Fruit fly (Drosophila melanogaster): ENCODE results near the gene CG18585.
A peak's percentile ranks its signal among the peaks of the same experiment; 100 is the strongest.

CG18585 gene

dm6 chr2L:7716545-7716944, 25.7 kb upstream of the CG18585 start, which contains the start of gene CG33296:
CG33296 (minus strand) TSS chr2L:7716645.
- TF ChIP-seq D1 (tag; optimal IDR thresholded peaks at IDR 0.05) (no peak), EcR (GFP tag; optimal IDR thresholded peaks at IDR 0.05) (no peak), CG34367 (tag; optimal IDR thresholded peaks at IDR 0.05) (no peak), Snoo (tag; optimal IDR thresholded peaks at IDR 0.05) (no peak), fd96Ca (GFP tag; IDR thresholded peaks at IDR 0.05) (no peak), CG17806 (tag; optimal IDR thresholded peaks at IDR 0.05) (no peak), CG15710 (tag; optimal IDR thresholded peaks at IDR 0.05) (no peak), CG13204 (GFP tag; optimal IDR thresholded peaks at IDR 0.05) (no peak), CG12605 (GFP tag; IDR thresholded peaks at IDR 0.05) (no peak), Pif1B (GFP tag; optimal IDR thresholded peaks at IDR 0.05) (no peak), CG14655 (GFP tag; optimal IDR thresholded peaks at IDR 0.05) (no peak), CG32121 (GFP tag; IDR thresholded peaks at IDR 0.05) (no peak)

dm6 chr2L:7711034-7711685, 20.3 kb upstream of the CG18585 start:
- TF ChIP-seq CG15710 (tag; optimal IDR thresholded peaks at IDR 0.05) = no peak
- no peak for TF ChIP-seq CG13204 (GFP tag; optimal IDR thresholded peaks at IDR 0.05)
- no peak for TF ChIP-seq D1 (tag; optimal IDR thresholded peaks at IDR 0.05)
- 0 out of 3 replicates have a peak, but pooled peaks have one; percentile 18 for TF ChIP-seq CG4496 (GFP tag; IDR thresholded peaks at IDR 0.05)
- no peak for TF ChIP-seq rn (GFP tag; IDR thresholded peaks at IDR 0.05)

DNA sequence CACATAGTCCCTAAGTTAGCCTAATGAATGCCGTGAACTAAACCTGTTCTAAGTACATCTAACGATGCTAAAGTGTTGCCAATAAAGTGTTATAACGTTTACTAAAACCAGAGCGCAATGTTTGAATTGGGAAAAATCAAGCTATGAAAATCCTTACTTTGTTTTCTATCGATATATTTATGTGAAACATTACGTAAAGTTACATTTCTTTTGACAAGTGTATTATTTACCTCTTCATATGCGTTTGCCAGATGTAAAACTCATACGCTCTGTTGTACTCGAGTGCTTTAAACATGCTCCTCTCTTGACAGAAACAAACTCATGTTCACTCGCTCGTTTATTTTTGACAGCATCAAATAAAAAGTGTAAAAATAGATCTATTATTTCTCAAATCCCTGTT, 19.7 kb upstream of the CG18585 start, which contains the start of gene Ntl:
Gene Ntl (plus strand): TSS at position 301 of the 400 bp plus-strand sequence.
- TF ChIP-seq Pif1B (GFP tag; optimal IDR thresholded peaks at IDR 0.05) (no peak), gl (tag; optimal IDR thresholded peaks at IDR 0.05) (no peak), CG8301 (tag; optimal IDR thresholded peaks at IDR 0.05) (no peak), fd96Ca (GFP tag; IDR thresholded peaks at IDR 0.05) (no peak), Ets98B (GFP tag; IDR thresholded peaks at IDR 0.05) (no peak), CG17806 (tag; optimal IDR thresholded peaks at IDR 0.05) (no peak)

DNA sequence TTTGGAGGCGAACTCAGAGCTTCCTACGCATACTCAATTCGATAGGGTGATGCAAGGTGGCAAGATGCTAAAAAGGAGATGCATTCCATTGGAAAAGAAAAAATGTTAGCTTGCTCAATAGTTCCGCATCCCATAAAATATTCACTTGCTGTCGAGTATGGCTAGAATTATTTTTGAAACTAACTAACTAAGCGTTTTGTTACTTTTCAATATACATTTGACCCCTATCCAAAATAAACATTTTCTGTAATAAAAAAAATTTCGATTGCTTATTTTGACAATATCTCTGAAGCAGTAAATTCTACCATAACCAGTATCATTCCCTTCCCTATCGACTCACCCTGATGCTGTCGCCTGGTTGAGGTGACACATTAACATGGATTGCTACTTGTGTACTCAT, 12.7 kb upstream of the CG18585 start:
- peak; percentile 60 for TF ChIP-seq CG34367 (tag; optimal IDR thresholded peaks at IDR 0.05)
- TF ChIP-seq Pif1B (GFP tag; optimal IDR thresholded peaks at IDR 0.05) = peak; percentile 73
- TF ChIP-seq EcR (GFP tag; optimal IDR thresholded peaks at IDR 0.05) = no peak
- peak; percentile 38 for TF ChIP-seq CG9948 (tag; optimal IDR thresholded peaks at IDR 0.05)
- TF ChIP-seq CG13204 (GFP tag; optimal IDR thresholded peaks at IDR 0.05) = peak; percentile 21
- 0 out of 2 replicates have a peak, but pooled peaks have one; percentile 22 for TF ChIP-seq Ets98B (GFP tag; IDR thresholded peaks at IDR 0.05)
- peak; percentile 87 for TF ChIP-seq CG8159 (tag; optimal IDR thresholded peaks at IDR 0.05)
- TF ChIP-seq rn (GFP tag; IDR thresholded peaks at IDR 0.05) = no peak
- no peak for TF ChIP-seq CG10348 (GFP tag; IDR thresholded peaks at IDR 0.05)
- peak; percentile 20; the same call in 1 of the 2 replicates for TF ChIP-seq CG12605 (GFP tag; IDR thresholded peaks at IDR 0.05)
- peak; percentile 55; the same call in 2 of the 3 replicates for TF ChIP-seq CG4496 (GFP tag; IDR thresholded peaks at IDR 0.05)
- TF ChIP-seq D1 (tag; optimal IDR thresholded peaks at IDR 0.05) = no peak
- 0 out of 3 replicates have a peak, but pooled peaks have one; percentile 40 for TF ChIP-seq fd96Ca (GFP tag; IDR thresholded peaks at IDR 0.05)
- TF ChIP-seq CG14655 (GFP tag; optimal IDR thresholded peaks at IDR 0.05) = peak; percentile 51
- TF ChIP-seq CG15710 (tag; optimal IDR thresholded peaks at IDR 0.05) = peak; percentile 88
- TF ChIP-seq Pif1A (GFP tag; optimal IDR thresholded peaks at IDR 0.05) = peak; percentile 79
- TF ChIP-seq CG8301 (tag; optimal IDR thresholded peaks at IDR 0.05) = peak; percentile 57
- TF ChIP-seq CG17806 (tag; optimal IDR thresholded peaks at IDR 0.05) = peak; percentile 73
- no peak for TF ChIP-seq CG32121 (GFP tag; IDR thresholded peaks at IDR 0.05)
- peak; percentile 75 for TF ChIP-seq Snoo (tag; optimal IDR thresholded peaks at IDR 0.05)
- peak; percentile 20 for TF ChIP-seq gl (tag; optimal IDR thresholded peaks at IDR 0.05)

- TF ChIP-seq gl (tag; optimal IDR thresholded peaks at IDR 0.05) = no peak
- peak; percentile 58 for TF ChIP-seq CG14655 (GFP tag; optimal IDR thresholded peaks at IDR 0.05)
- TF ChIP-seq CG17806 (tag; optimal IDR thresholded peaks at IDR 0.05) = peak; percentile 51
- TF ChIP-seq Ets98B (GFP tag; IDR thresholded peaks at IDR 0.05) = 0 out of 2 replicates have a peak, but pooled peaks have one; percentile 29
- peak; percentile 61 for TF ChIP-seq Pif1B (GFP tag; optimal IDR thresholded peaks at IDR 0.05)
- peak; percentile 64 for TF ChIP-seq CG8159 (tag; optimal IDR thresholded peaks at IDR 0.05)
- no peak for TF ChIP-seq CG12605 (GFP tag; IDR thresholded peaks at IDR 0.05)
- TF ChIP-seq CG34367 (tag; optimal IDR thresholded peaks at IDR 0.05) = peak; percentile 27
- peak; percentile 79 for TF ChIP-seq D1 (tag; optimal IDR thresholded peaks at IDR 0.05)
- no peak for TF ChIP-seq CG9948 (tag; optimal IDR thresholded peaks at IDR 0.05)
- peak; percentile 28 for TF ChIP-seq CG15710 (tag; optimal IDR thresholded peaks at IDR 0.05)
- no peak for TF ChIP-seq Snoo (tag; optimal IDR thresholded peaks at IDR 0.05)
- TF ChIP-seq CG8301 (tag; optimal IDR thresholded peaks at IDR 0.05) = peak; percentile 48
- peak; percentile 39; the same call in 1 of the 2 replicates for TF ChIP-seq rn (GFP tag; IDR thresholded peaks at IDR 0.05)
- peak; percentile 16; the same call in 1 of the 2 replicates for TF ChIP-seq CG32121 (GFP tag; IDR thresholded peaks at IDR 0.05)
Observed at dm6 chr2L:7702383-7703188, 11.7 kb upstream of the CG18585 start, which contains the start of gene Tep3. Tep3 (plus strand) TSS chr2L:7702805.

Data from whole organism, pupa.